Fruit fly (Drosophila melanogaster) whole organism, embryonic: Measurements from ENCODE around the gene CG6689.
A peak's percentile ranks its signal among the peaks of the same experiment; 100 is the strongest.

Experiments
- Antp ChIP-seq: fragments of 200-800 bp; sonication (Bioruptor generic); optimal IDR thresholded peaks from 3 replicates; lab custom pipeline; 2016; ENCODE audit warnings: missing biosample characterization, missing genetic modification characterization
- Awh ChIP-seq: fragments of 200-800 bp; sonication (Bioruptor generic); IDR thresholded peaks from 2 replicates; pipeline ENCODE4, ENCODE4 v1.3.6; 2022; ENCODE audit warnings: missing biosample characterization, missing genetic modification characterization
- Bdp1 ChIP-seq: fragments of 200-800 bp; sonication (Bioruptor generic); optimal IDR thresholded peaks from 3 replicates; lab custom pipeline; 2016; ENCODE audit warnings: missing biosample characterization, missing genetic modification characterization
- Blimp-1 ChIP-seq: fragments of 200-800 bp; sonication (Bioruptor generic); optimal IDR thresholded peaks from 3 replicates; lab custom pipeline; 2018; ENCODE audit warnings: missing biosample characterization, missing genetic modification characterization, mild to moderate bottlenecking, moderate library complexity, missing genetic modification reagents
- CG1024 ChIP-seq: fragments of 200-800 bp; sonication (Bioruptor generic); IDR thresholded peaks from 2 replicates; pipeline ENCODE4 v1.3.6; 2022; ENCODE audit warnings: missing biosample characterization, missing genetic modification characterization
- CG10431 ChIP-seq: fragments of 200-800 bp; sonication (Bioruptor generic); optimal IDR thresholded peaks from 3 replicates; lab custom pipeline; 2018; ENCODE audit warnings: missing biosample characterization, mild to moderate bottlenecking, missing genetic modification characterization
- CG10979 ChIP-seq: fragments of 200-800 bp; sonication (Bioruptor generic); optimal IDR thresholded peaks from 2 replicates; lab custom pipeline; 2018; ENCODE audit warnings: missing biosample characterization, mild to moderate bottlenecking, missing genetic modification characterization, moderate library complexity
- CG12104 ChIP-seq: fragments of 200-800 bp; sonication (Bioruptor generic); optimal IDR thresholded peaks from 3 replicates; lab custom pipeline; 2016; ENCODE audit warnings: missing biosample characterization, missing genetic modification characterization
- CG12942 ChIP-seq: fragments of 200-800 bp; sonication (Bioruptor generic); optimal IDR thresholded peaks from 3 replicates; lab custom pipeline; 2016; ENCODE audit warnings: missing biosample characterization, missing genetic modification characterization
- CG14441 ChIP-seq: fragments of 200-800 bp; sonication (Bioruptor generic); IDR thresholded peaks from 2 replicates; pipeline ENCODE4 v1.3.6; 2022; ENCODE audit warnings: missing biosample characterization, missing genetic modification characterization
- CG14965 ChIP-seq: fragments of 200-800 bp; sonication (Bioruptor generic); optimal IDR thresholded peaks from 2 replicates; lab custom pipeline; 2016; ENCODE audit warnings: missing biosample characterization, missing genetic modification characterization, borderline replicate concordance
- CG15011 ChIP-seq: fragments of 200-800 bp; sonication (Bioruptor generic); optimal IDR thresholded peaks from 3 replicates; lab custom pipeline; 2018; ENCODE audit warnings: missing biosample characterization, mild to moderate bottlenecking, missing genetic modification characterization
- CG16813 ChIP-seq: fragments of 200-800 bp; sonication (Bioruptor generic); IDR thresholded peaks from 3 replicates; pipeline ENCODE4 v1.3.6; 2022; ENCODE audit warnings: missing biosample characterization, missing genetic modification characterization; ENCODE audit not compliant: partially characterized antibody
- CG17328 ChIP-seq: fragments of 200-800 bp; sonication (Bioruptor generic); IDR thresholded peaks from 2 replicates; pipeline ENCODE4 v1.3.6; 2022; ENCODE audit warnings: missing biosample characterization, missing genetic modification characterization
- CG17802 ChIP-seq: fragments of 200-800 bp; sonication (Bioruptor generic); optimal IDR thresholded peaks from 2 replicates; lab custom pipeline; 2018; ENCODE audit warnings: missing biosample characterization, mild to moderate bottlenecking, missing genetic modification characterization, moderate library complexity
- CG18476 ChIP-seq: fragments of 200-800 bp; sonication (Bioruptor generic); optimal IDR thresholded peaks from 2 replicates; lab custom pipeline; 2016; ENCODE audit warnings: missing biosample characterization, mild to moderate bottlenecking, missing genetic modification characterization
- CG30431 ChIP-seq: fragments of 200-800 bp; sonication (Bioruptor generic); optimal IDR thresholded peaks from 2 replicates; lab custom pipeline; 2017; ENCODE audit warnings: missing biosample characterization, missing genetic modification characterization
- CG32532 ChIP-seq: fragments of 200-800 bp; sonication (Bioruptor generic); IDR thresholded peaks from 2 replicates; pipeline ENCODE4 v1.3.6; 2022; ENCODE audit warnings: missing biosample characterization, missing genetic modification characterization
- CG33557 ChIP-seq: fragments of 200-800 bp; sonication (Bioruptor generic); optimal IDR thresholded peaks from 2 replicates; lab custom pipeline; 2019; ENCODE audit warnings: missing biosample characterization, mild to moderate bottlenecking, missing genetic modification characterization, moderate library complexity
- CG34422 ChIP-seq: fragments of 200-800 bp; sonication (Bioruptor generic); IDR thresholded peaks from 3 replicates; pipeline ENCODE4 v1.3.6; 2022; ENCODE audit warnings: missing biosample characterization, missing genetic modification characterization
- CG4328 ChIP-seq: fragments of 200-800 bp; sonication (Bioruptor generic); optimal IDR thresholded peaks from 3 replicates; lab custom pipeline; 2017; ENCODE audit warnings: missing biosample characterization, missing genetic modification reagents, missing genetic modification characterization
- CG9817 ChIP-seq: fragments of 200-800 bp; sonication (Bioruptor generic); optimal IDR thresholded peaks from 2 replicates; lab custom pipeline; 2018; ENCODE audit warnings: missing biosample characterization, mild to moderate bottlenecking, missing genetic modification characterization, moderate library complexity
- CTCF ChIP-seq: fragments of 200-800 bp; sonication (Bioruptor generic); optimal IDR thresholded peaks from 2 replicates; lab custom pipeline; 2017; ENCODE audit warnings: missing biosample characterization, mild to moderate bottlenecking, missing genetic modification characterization, moderate library complexity
- Dad ChIP-seq: fragments of 200-800 bp; sonication (Bioruptor generic); optimal IDR thresholded peaks from 3 replicates; lab custom pipeline; 2016; ENCODE audit warnings: missing biosample characterization, missing genetic modification characterization
- Hand ChIP-seq: fragments of 200-800 bp; sonication (Bioruptor generic); optimal IDR thresholded peaks from 2 replicates; lab custom pipeline; 2017; ENCODE audit warnings: mild to moderate bottlenecking, missing biosample characterization, missing genetic modification reagents, missing genetic modification characterization
- Hey ChIP-seq: fragments of 200-800 bp; sonication (Bioruptor generic); optimal IDR thresholded peaks from 3 replicates; lab custom pipeline; 2018; ENCODE audit warnings: missing biosample characterization, mild to moderate bottlenecking, missing genetic modification characterization
- Hr3 ChIP-seq: fragments of 200-800 bp; sonication (Bioruptor generic); optimal IDR thresholded peaks from 3 replicates; lab custom pipeline; 2016; ENCODE audit warnings: missing biosample characterization, missing genetic modification characterization
- Hr51 ChIP-seq, 2 experiments: fragments of 200-800 bp; sonication (Bioruptor generic); optimal IDR thresholded peaks; 2 replicates in 1 of 2; 3 replicates in 1 of 2; lab custom pipeline; 2016 to 2018; ENCODE audit warnings: missing biosample characterization in 2 of 2, missing genetic modification characterization in 2 of 2, mild to moderate bottlenecking in 1 of 2, moderate library complexity in 1 of 2
- Med ChIP-seq: fragments of 200-800 bp; sonication (Bioruptor generic); peaks from one replicate; lab custom pipeline; 2016; ENCODE audit warnings: missing biosample characterization, missing genetic modification characterization, mild to moderate bottlenecking, inconsistent platforms, moderate library complexity
- Nf-YA ChIP-seq: fragments of 200-800 bp; sonication (Bioruptor generic); IDR thresholded peaks from 2 replicates; pipeline ENCODE4 v1.3.6; 2022; ENCODE audit warnings: missing biosample characterization, missing genetic modification characterization
- Nf-YC ChIP-seq: fragments of 200-800 bp; optimal IDR thresholded peaks from 3 replicates; lab custom pipeline; 2019; ENCODE audit warnings: missing biosample characterization, mild to moderate bottlenecking, missing genetic modification characterization, moderate library complexity
- PHDP ChIP-seq: fragments of 200-800 bp; sonication (Bioruptor generic); optimal IDR thresholded peaks from 3 replicates; lab custom pipeline; 2018; ENCODE audit warnings: missing biosample characterization, mild to moderate bottlenecking, missing genetic modification characterization, moderate library complexity
- Xbp1 ChIP-seq: fragments of 200-800 bp; sonication (Bioruptor generic); optimal IDR thresholded peaks from 3 replicates; lab custom pipeline; 2016; ENCODE audit warnings: missing biosample characterization, mild to moderate bottlenecking, missing genetic modification characterization
- Xrp1 ChIP-seq: fragments of 200-800 bp; sonication (Bioruptor generic); IDR thresholded peaks from 2 replicates; pipeline ENCODE4 v1.3.6; 2022; ENCODE audit warnings: missing biosample characterization, missing genetic modification characterization
- ac ChIP-seq: fragments of 200-800 bp; sonication (Bioruptor generic); optimal IDR thresholded peaks from 3 replicates; lab custom pipeline; 2017; ENCODE audit warnings: missing biosample characterization, mild to moderate bottlenecking, missing genetic modification characterization
- aop ChIP-seq: fragments of 200-800 bp; sonication (Bioruptor generic); IDR thresholded peaks from 2 replicates; pipeline ENCODE4 v1.3.6; 2022; ENCODE audit warnings: missing biosample characterization, missing genetic modification characterization
- ara ChIP-seq: fragments of 200-800 bp; sonication (Bioruptor generic); IDR thresholded peaks from 2 replicates; pipeline ENCODE4 v1.3.6; 2022; ENCODE audit warnings: missing biosample characterization, missing genetic modification characterization
- az2 ChIP-seq: fragments of 200-800 bp; sonication (Bioruptor generic); optimal IDR thresholded peaks from 3 replicates; lab custom pipeline; 2016; ENCODE audit warnings: missing biosample characterization, missing genetic modification characterization
- bcd ChIP-seq: fragments of 200-800 bp; sonication (Bioruptor generic); optimal IDR thresholded peaks from 2 replicates; lab custom pipeline; 2017; ENCODE audit warnings: missing biosample characterization, mild to moderate bottlenecking, missing genetic modification characterization
- btn ChIP-seq: fragments of 200-800 bp; sonication (Bioruptor generic); optimal IDR thresholded peaks from 2 replicates; lab custom pipeline; 2016; ENCODE audit warnings: missing biosample characterization, missing genetic modification characterization
- caup ChIP-seq: fragments of 200-800 bp; sonication (Bioruptor generic); optimal IDR thresholded peaks from 3 replicates; lab custom pipeline; 2017; ENCODE audit warnings: missing biosample characterization, mild to moderate bottlenecking, missing genetic modification characterization, moderate library complexity; ENCODE audit not compliant: severe bottlenecking
- dmrt11E ChIP-seq: fragments of 200-800 bp; sonication (Bioruptor generic); optimal IDR thresholded peaks from 3 replicates; lab custom pipeline; 2018; ENCODE audit warnings: missing biosample characterization, mild to moderate bottlenecking, missing genetic modification characterization, moderate library complexity
- ems ChIP-seq: fragments of 200-800 bp; sonication (Bioruptor generic); optimal IDR thresholded peaks from 3 replicates; lab custom pipeline; 2016; ENCODE audit warnings: missing biosample characterization, missing genetic modification characterization
- fd96Cb ChIP-seq: fragments of 200-800 bp; sonication (Bioruptor generic); optimal IDR thresholded peaks from 2 replicates; lab custom pipeline; 2018; ENCODE audit warnings: missing biosample characterization, mild to moderate bottlenecking, missing genetic modification characterization, moderate library complexity
- gro ChIP-seq: fragments of 200-800 bp; sonication (Bioruptor generic); optimal IDR thresholded peaks from 2 replicates; lab custom pipeline; 2016; ENCODE audit warnings: missing biosample characterization, missing genetic modification characterization
- maf-S ChIP-seq: fragments of 200-800 bp; sonication (Bioruptor generic); optimal IDR thresholded peaks from 2 replicates; lab custom pipeline; 2016; ENCODE audit warnings: missing biosample characterization, missing genetic modification characterization
- nmo ChIP-seq: fragments of 200-800 bp; sonication (Bioruptor generic); optimal IDR thresholded peaks from 2 replicates; lab custom pipeline; 2018; ENCODE audit warnings: missing biosample characterization, mild to moderate bottlenecking, missing genetic modification characterization, moderate library complexity
- nom ChIP-seq: fragments of 200-800 bp; sonication (Bioruptor generic); optimal IDR thresholded peaks from 2 replicates; lab custom pipeline; 2017; ENCODE audit warnings: missing biosample characterization, missing genetic modification characterization, mild to moderate bottlenecking, moderate library complexity, missing genetic modification reagents
- pum ChIP-seq: fragments of 200-800 bp; sonication (Bioruptor generic); optimal IDR thresholded peaks from 2 replicates; lab custom pipeline; 2016; ENCODE audit warnings: missing biosample characterization, missing genetic modification characterization
- sens ChIP-seq: fragments of 200-800 bp; sonication (Bioruptor generic); peaks from one replicate; lab custom pipeline; 2016; ENCODE audit warnings: missing biosample characterization, missing genetic modification characterization
- trh ChIP-seq: fragments of 200-800 bp; sonication (Bioruptor generic); optimal IDR thresholded peaks from 2 replicates; lab custom pipeline; 2016; ENCODE audit warnings: missing biosample characterization, missing genetic modification characterization

Gene CG6689

DNA sequence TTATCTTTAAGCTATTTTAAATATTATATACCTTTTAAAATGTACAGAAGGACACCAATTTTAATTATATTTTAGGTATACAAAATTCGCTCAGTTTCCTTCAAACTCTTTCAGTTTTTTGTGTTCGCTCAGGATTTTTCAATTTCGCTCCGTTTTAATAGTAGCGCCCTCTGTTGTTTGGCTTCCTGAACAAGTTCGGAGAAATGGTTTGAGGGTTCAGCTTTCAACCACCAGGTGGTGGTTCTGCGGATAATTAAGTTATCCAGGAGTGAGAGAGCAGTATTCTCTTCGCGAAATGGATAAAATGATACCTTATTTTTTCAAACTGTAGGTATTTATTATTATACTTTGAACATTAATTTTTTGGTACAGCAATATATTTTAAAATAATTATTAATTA lies 49.1 kb upstream of the CG6689 start (continued):
- TF ChIP-seq CG4328 (GFP tag; lab: Kevin White, UChicago) (peak; percentile 45), Dad (GFP tag; lab: Kevin White, UChicago) (peak; percentile 12), aop (no peak), CG32532 (GFP tag; lab: Robert Waterston, UW) (peak; percentile 77; the same call in 1 of the 2 replicates), CG10979 (tag; lab: Kevin White, UChicago) (peak; percentile 83), ems (GFP tag; lab: Kevin White, UChicago) (peak; percentile 54), ac (peak; percentile 86), Hr51 (GFP tag; optimal IDR thresholded peaks at IDR 0.05; lab: Kevin White, UChicago) (peak in 1 of 2 experiments; percentile 31), CG10431 (GFP tag; lab: Kevin White, UChicago) (peak; percentile 86), maf-S (GFP tag; lab: Kevin White, UChicago) (peak; percentile 39), Nf-YC (tag; lab: Kevin White, UChicago) (peak; percentile 62), CG1024 (GFP tag; lab: Robert Waterston, UW) (peak; percentile 59; the same call in 1 of the 2 replicates), gro (GFP tag; lab: Kevin White, UChicago) (no peak), Xbp1 (GFP tag; lab: Kevin White, UChicago) (peak; percentile 72), CG12942 (GFP tag; lab: Kevin White, UChicago) (peak; percentile 6), fd96Cb (tag; lab: Kevin White, UChicago) (peak; percentile 42), btn (GFP tag; lab: Kevin White, UChicago) (peak; percentile 56), CG16813 (GFP tag; lab: Robert Waterston, UW) (no peak), Nf-YA (GFP tag; lab: Robert Waterston, UW) (no peak), Blimp-1 (GFP tag; lab: Kevin White, UChicago) (no peak), Awh (GFP tag; lab: Robert Waterston, UW) (peak; percentile 72), Bdp1 (GFP tag; lab: Kevin White, UChicago) (peak; percentile 38), CG17802 (tag; lab: Kevin White, UChicago) (peak; percentile 73), CG30431 (GFP tag; lab: Kevin White, UChicago) (peak; percentile 55), caup (peak; percentile 82), CTCF (GFP tag; lab: Kevin White, UChicago) (peak; percentile 94), Hand (GFP tag; lab: Kevin White, UChicago) (peak; percentile 54), Antp (peak; percentile 54), CG14441 (GFP tag; lab: Robert Waterston, UW) (no peak), Hey (no peak), dmrt11E (peak; percentile 78), Hr3 (GFP tag; lab: Kevin White, UChicago) (peak; percentile 45), pum (GFP tag; lab: Kevin White, UChicago) (peak; percentile 50), CG9817 (tag; lab: Kevin White, UChicago) (peak; percentile 16), CG14965 (GFP tag; lab: Kevin White, UChicago) (peak; percentile 98), nmo (GFP tag; lab: Kevin White, UChicago) (peak; percentile 58), az2 (GFP tag; lab: Kevin White, UChicago) (peak; percentile 82), Xrp1 (GFP tag; lab: Robert Waterston, UW) (peak; percentile 83), ara (GFP tag; lab: Robert Waterston, UW) (peak; percentile 77), nom (GFP tag; lab: Kevin White, UChicago) (peak; percentile 24), trh (GFP tag; lab: Kevin White, UChicago) (peak; percentile 13), CG12104 (peak; percentile 48), CG18476 (GFP tag; lab: Kevin White, UChicago) (peak; percentile 32), PHDP (tag; lab: Kevin White, UChicago) (no peak), bcd (GFP tag; lab: Kevin White, UChicago) (peak; percentile 50), sens (peak; percentile 92), CG34422 (GFP tag; lab: Robert Waterston, UW) (peak; percentile 13; the same call in 1 of the 3 replicates), CG15011 (GFP tag; lab: Kevin White, UChicago) (peak; percentile 31), CG17328 (GFP tag; lab: Robert Waterston, UW) (peak; percentile 73), CG33557 (peak; percentile 87), Med (no peak)
